Fruit fly (Drosophila melanogaster) whole organism, embryonic: ENCODE results near the gene Crg-1.

ENCODE experiments used
- ATbp ChIP-seq: fragments of 200-800 bp; sonication (Bioruptor generic); optimal IDR thresholded peaks from 2 replicates; lab custom pipeline; 2017; ENCODE audit warnings: missing biosample characterization, mild to moderate bottlenecking, missing genetic modification characterization, missing genetic modification reagents
- BEAF-32 ChIP-seq: fragments of 200-800 bp; sonication (Bioruptor generic); optimal IDR thresholded peaks from 3 replicates; lab custom pipeline; 2017; ENCODE audit warnings: missing biosample characterization, missing genetic modification characterization, mild to moderate bottlenecking, moderate library complexity, missing genetic modification reagents
- CG10147 ChIP-seq: fragments of 200-800 bp; sonication (Bioruptor generic); optimal IDR thresholded peaks from 2 replicates; lab custom pipeline; 2019; ENCODE audit warnings: missing biosample characterization, mild to moderate bottlenecking, missing genetic modification characterization, moderate library complexity
- CG1024 ChIP-seq: fragments of 200-800 bp; sonication (Bioruptor generic); IDR thresholded peaks from 2 replicates; pipeline ENCODE4 v1.3.6; 2022; ENCODE audit warnings: missing biosample characterization, missing genetic modification characterization
- CG10543 ChIP-seq: fragments of 200-800 bp; sonication (Bioruptor generic); optimal IDR thresholded peaks from 3 replicates; lab custom pipeline; 2017; ENCODE audit warnings: missing biosample characterization, mild to moderate bottlenecking, missing genetic modification characterization, moderate library complexity
- CG12769 ChIP-seq: fragments of 200-800 bp; sonication (Bioruptor generic); optimal IDR thresholded peaks from 2 replicates; lab custom pipeline; 2019; ENCODE audit warnings: missing biosample characterization, mild to moderate bottlenecking, missing genetic modification characterization, moderate library complexity
- CG12942 ChIP-seq: fragments of 200-800 bp; sonication (Bioruptor generic); optimal IDR thresholded peaks from 3 replicates; lab custom pipeline; 2016; ENCODE audit warnings: missing biosample characterization, missing genetic modification characterization
- CG15696 ChIP-seq: fragments of 200-800 bp; sonication (Bioruptor generic); optimal IDR thresholded peaks from 2 replicates; lab custom pipeline; 2019; ENCODE audit warnings: missing biosample characterization, mild to moderate bottlenecking, missing genetic modification characterization, moderate library complexity
- CG1647 ChIP-seq: fragments of 200-800 bp; sonication (Bioruptor generic); optimal IDR thresholded peaks from 3 replicates; lab custom pipeline; 2016; ENCODE audit warnings: missing biosample characterization, missing genetic modification characterization
- CG16863 ChIP-seq: fragments of 200-800 bp; sonication (Bioruptor generic); optimal IDR thresholded peaks from 3 replicates; lab custom pipeline; 2016; ENCODE audit warnings: missing biosample characterization, missing genetic modification characterization
- CG17361 ChIP-seq: fragments of 200-800 bp; sonication (Bioruptor generic); IDR thresholded peaks from 3 replicates; pipeline ENCODE4 v1.3.6; 2022; ENCODE audit warnings: missing biosample characterization, missing genetic modification characterization
- CG17568 ChIP-seq: fragments of 200-800 bp; sonication (Bioruptor generic); optimal IDR thresholded peaks from 2 replicates; lab custom pipeline; 2018; ENCODE audit warnings: missing biosample characterization, mild to moderate bottlenecking, missing genetic modification characterization, moderate library complexity
- CG17802 ChIP-seq: fragments of 200-800 bp; sonication (Bioruptor generic); optimal IDR thresholded peaks from 2 replicates; lab custom pipeline; 2018; ENCODE audit warnings: missing biosample characterization, mild to moderate bottlenecking, missing genetic modification characterization, moderate library complexity
- CG18262 ChIP-seq: fragments of 200-800 bp; optimal IDR thresholded peaks from 3 replicates; lab custom pipeline; 2019; ENCODE audit warnings: missing biosample characterization, mild to moderate bottlenecking, missing genetic modification characterization, moderate library complexity
- CG1832 ChIP-seq: fragments of 200-800 bp; sonication (Bioruptor generic); optimal IDR thresholded peaks from 2 replicates; lab custom pipeline; 2017; ENCODE audit warnings: missing biosample characterization, mild to moderate bottlenecking, missing genetic modification characterization, inconsistent platforms
- CG31441 ChIP-seq: fragments of 200-800 bp; sonication (Bioruptor generic); IDR thresholded peaks from 2 replicates; pipeline ENCODE4 v1.3.6; 2022; ENCODE audit warnings: missing biosample characterization, missing genetic modification characterization
- CG3407 ChIP-seq: fragments of 200-800 bp; sonication (Bioruptor generic); optimal IDR thresholded peaks from 2 replicates; lab custom pipeline; 2018; ENCODE audit warnings: missing biosample characterization, mild to moderate bottlenecking, missing genetic modification characterization
- CG34376 ChIP-seq: fragments of 200-800 bp; sonication (Bioruptor generic); optimal IDR thresholded peaks from 2 replicates; lab custom pipeline; 2018; ENCODE audit warnings: missing biosample characterization, mild to moderate bottlenecking, missing genetic modification characterization
- CG5953 ChIP-seq: fragments of 200-800 bp; sonication (Bioruptor generic); IDR thresholded peaks from 2 replicates; pipeline ENCODE4 v1.3.6; 2022; ENCODE audit warnings: missing biosample characterization, missing genetic modification characterization
- CG6272 ChIP-seq: fragments of 200-800 bp; sonication (Bioruptor generic); IDR thresholded peaks from 2 replicates; pipeline ENCODE4 v1.3.6; 2022; ENCODE audit warnings: missing biosample characterization, missing genetic modification characterization
- CG6683 ChIP-seq: fragments of 200-800 bp; sonication (Bioruptor generic); optimal IDR thresholded peaks from 2 replicates; lab custom pipeline; 2017; ENCODE audit warnings: missing biosample characterization, mild to moderate bottlenecking, missing genetic modification characterization, missing genetic modification reagents
- CG7963 ChIP-seq: fragments of 200-800 bp; sonication (Bioruptor generic); IDR thresholded peaks from 3 replicates; pipeline ENCODE4 v1.3.6; 2022; ENCODE audit warnings: missing biosample characterization, missing genetic modification characterization; ENCODE audit not compliant: partially characterized antibody
- CG8944 ChIP-seq: fragments of 200-800 bp; sonication (Bioruptor generic); optimal IDR thresholded peaks from 3 replicates; lab custom pipeline; 2016; ENCODE audit warnings: missing biosample characterization, missing genetic modification characterization
- CG9437 ChIP-seq: fragments of 200-800 bp; sonication (Bioruptor generic); optimal IDR thresholded peaks from 2 replicates; lab custom pipeline; 2018; ENCODE audit warnings: missing biosample characterization, mild to moderate bottlenecking, missing genetic modification characterization
- CG9609 ChIP-seq: fragments of 200-800 bp; sonication (Bioruptor generic); optimal IDR thresholded peaks from 3 replicates; lab custom pipeline; 2016; ENCODE audit warnings: missing biosample characterization, missing genetic modification characterization
- CG9932 ChIP-seq: fragments of 200-800 bp; sonication (Bioruptor generic); IDR thresholded peaks from 2 replicates; pipeline ENCODE4 v1.3.6; 2022; ENCODE audit warnings: missing biosample characterization, missing genetic modification characterization
- Dfd ChIP-seq, 2 experiments: fragments of >200 bp; optimal IDR thresholded peaks; 2 replicates each; lab custom pipeline; 2017; ENCODE audit warnings: missing biosample characterization in 2 of 2, missing genetic modification characterization in 2 of 2
- Drgx ChIP-seq: fragments of 200-800 bp; sonication (Bioruptor generic); IDR thresholded peaks from 2 replicates; pipeline ENCODE4 v1.3.6; 2022; ENCODE audit warnings: missing biosample characterization, missing genetic modification characterization
- Elba2 ChIP-seq: fragments of 200-800 bp; sonication (Bioruptor generic); optimal IDR thresholded peaks from 3 replicates; lab custom pipeline; 2016; ENCODE audit warnings: missing biosample characterization, missing genetic modification characterization
- Ets97D ChIP-seq: fragments of 200-800 bp; sonication (Bioruptor generic); optimal IDR thresholded peaks from 3 replicates; lab custom pipeline; 2016; ENCODE audit warnings: missing biosample characterization, missing genetic modification characterization
- HLHmδ ChIP-seq: fragments of 200-800 bp; sonication (Bioruptor generic); optimal IDR thresholded peaks from 2 replicates; lab custom pipeline; 2018; ENCODE audit warnings: missing biosample characterization, mild to moderate bottlenecking, missing genetic modification characterization, moderate library complexity
- Hand ChIP-seq: fragments of 200-800 bp; sonication (Bioruptor generic); optimal IDR thresholded peaks from 2 replicates; lab custom pipeline; 2017; ENCODE audit warnings: mild to moderate bottlenecking, missing biosample characterization, missing genetic modification reagents, missing genetic modification characterization
- Kr ChIP-seq: fragments of 200-800 bp; sonication (Bioruptor generic); optimal IDR thresholded peaks from 2 replicates; lab custom pipeline; 2017; ENCODE audit warnings: missing biosample characterization, mild to moderate bottlenecking, missing genetic modification characterization
- MBD-R2 ChIP-seq: fragments of 200-800 bp; sonication (Bioruptor generic); IDR thresholded peaks from 2 replicates; pipeline ENCODE4 v1.3.6; 2022; ENCODE audit warnings: missing biosample characterization, missing genetic modification characterization
- Opbp ChIP-seq: fragments of 200-800 bp; sonication (Bioruptor generic); IDR thresholded peaks from 3 replicates; pipeline ENCODE4 v1.3.6; 2022; ENCODE audit warnings: missing biosample characterization, missing genetic modification characterization; ENCODE audit not compliant: partially characterized antibody
- Ravus ChIP-seq: fragments of 200-800 bp; sonication (Bioruptor generic); IDR thresholded peaks from 2 replicates; pipeline ENCODE4 v1.3.6; 2022; ENCODE audit warnings: missing biosample characterization, missing genetic modification characterization
- Taf1 ChIP-seq: fragments of 200-800 bp; sonication (Bioruptor generic); IDR thresholded peaks from 2 replicates; pipeline ENCODE4 v1.3.6; 2022; ENCODE audit warnings: missing biosample characterization, missing genetic modification characterization
- al ChIP-seq: fragments of 200-800 bp; sonication (Bioruptor generic); IDR thresholded peaks from 2 replicates; pipeline ENCODE4 v1.3.6; 2022; ENCODE audit warnings: missing biosample characterization, missing genetic modification characterization
- az2 ChIP-seq: fragments of 200-800 bp; sonication (Bioruptor generic); optimal IDR thresholded peaks from 3 replicates; lab custom pipeline; 2016; ENCODE audit warnings: missing biosample characterization, missing genetic modification characterization
- br ChIP-seq: fragments of >200 bp; optimal IDR thresholded peaks from 2 replicates; lab custom pipeline; 2017
- corto ChIP-seq: fragments of 200-800 bp; sonication (Bioruptor generic); optimal IDR thresholded peaks from 2 replicates; lab custom pipeline; 2016; ENCODE audit warnings: missing biosample characterization, mild to moderate bottlenecking, missing genetic modification characterization, moderate library complexity
- croc ChIP-seq: fragments of 200-800 bp; sonication (Bioruptor generic); conservative IDR thresholded peaks from 3 replicates; pipeline ENCODE4 v1.3.6; 2022; ENCODE audit warnings: missing biosample characterization, missing genetic modification characterization
- crol ChIP-seq: fragments of 200-800 bp; sonication (Bioruptor generic); IDR thresholded peaks from 2 replicates; pipeline ENCODE4 v1.3.6; 2022; ENCODE audit warnings: missing biosample characterization, missing genetic modification characterization
- exex ChIP-seq: fragments of 200-800 bp; sonication (Bioruptor generic); optimal IDR thresholded peaks from 4 replicates; lab custom pipeline; 2018; ENCODE audit warnings: missing biosample characterization, mild to moderate bottlenecking, missing genetic modification characterization, moderate library complexity
- fd64A ChIP-seq: fragments of 200-800 bp; sonication (Bioruptor generic); optimal IDR thresholded peaks from 3 replicates; lab custom pipeline; 2018; ENCODE audit warnings: missing biosample characterization, mild to moderate bottlenecking, missing genetic modification characterization
- grn ChIP-seq: fragments of 200-800 bp; sonication (Bioruptor generic); optimal IDR thresholded peaks from 3 replicates; lab custom pipeline; 2017; ENCODE audit warnings: missing biosample characterization, missing genetic modification characterization
- klu ChIP-seq: fragments of 200-800 bp; sonication (Bioruptor generic); IDR thresholded peaks from 2 replicates; pipeline ENCODE4 v1.3.6; 2022; ENCODE audit warnings: missing biosample characterization, missing genetic modification characterization
- mld ChIP-seq: fragments of 200-800 bp; sonication (Bioruptor generic); IDR thresholded peaks from 3 replicates; pipeline ENCODE4 v1.3.6; 2022; ENCODE audit warnings: missing biosample characterization, missing genetic modification characterization; ENCODE audit not compliant: partially characterized antibody
- pros ChIP-seq: fragments of 200-800 bp; sonication (Bioruptor generic); optimal IDR thresholded peaks from 3 replicates; lab custom pipeline; 2019; ENCODE audit warnings: missing biosample characterization, mild to moderate bottlenecking, missing genetic modification characterization, moderate library complexity
- sens ChIP-seq: fragments of 200-800 bp; sonication (Bioruptor generic); peaks from one replicate; lab custom pipeline; 2016; ENCODE audit warnings: missing biosample characterization, missing genetic modification characterization
- unpg ChIP-seq: fragments of 200-800 bp; sonication (Bioruptor generic); optimal IDR thresholded peaks from 3 replicates; lab custom pipeline; 2018; ENCODE audit warnings: missing biosample characterization, mild to moderate bottlenecking, missing genetic modification characterization, moderate library complexity
- usp ChIP-seq: fragments of >200 bp; optimal IDR thresholded peaks from 2 replicates; lab custom pipeline; 2017; ENCODE audit warnings: missing biosample characterization, missing genetic modification characterization

Gene Crg-1

dm6 chrX:3838648-3839047, 45.6 kb downstream of the Crg-1 start (continued):
- TF ChIP-seq ATbp (GFP tag; lab: Kevin White, UChicago) (peak; percentile 77), fd64A (GFP tag; lab: Kevin White, UChicago) (peak; percentile 55), CG6683 (GFP tag; lab: Kevin White, UChicago) (peak; percentile 49), CG5953 (GFP tag; lab: Robert Waterston, UW) (peak; percentile 68), br (lab: Kevin White, UChicago) (no peak), CG12769 (peak; percentile 89), crol (GFP tag; lab: Robert Waterston, UW) (no peak), Taf1 (GFP tag; lab: Robert Waterston, UW) (peak; percentile 36; the same call in 1 of the 2 replicates), CG15696 (tag; lab: Kevin White, UChicago) (peak; percentile 74), CG9437 (GFP tag; lab: Kevin White, UChicago) (peak; percentile 53), al (GFP tag; lab: Robert Waterston, UW) (peak; percentile 74), CG7963 (GFP tag; lab: Robert Waterston, UW) (no peak), CG8944 (GFP tag; lab: Kevin White, UChicago) (peak; percentile 74), CG3407 (GFP tag; lab: Kevin White, UChicago) (peak; percentile 69), sens (GFP tag; lab: Kevin White, UChicago) (peak; percentile 96), usp (GFP tag; lab: Kevin White, UChicago) (no peak), az2 (GFP tag; lab: Kevin White, UChicago) (peak; percentile 78), BEAF-32 (no peak), CG17568 (GFP tag; lab: Kevin White, UChicago) (peak; percentile 73), klu (GFP tag; lab: Robert Waterston, UW) (peak; percentile 49; the same call in 1 of the 2 replicates), CG1024 (0 out of 2 replicates have a peak, but pooled peaks have one; percentile 25), CG6272 (GFP tag; lab: Robert Waterston, UW) (peak; percentile 70), CG12942 (GFP tag; lab: Kevin White, UChicago) (peak; percentile 40), CG9609 (peak; percentile 69), CG31441 (GFP tag; lab: Robert Waterston, UW) (peak; percentile 83), Hand (peak; percentile 40), CG1647 (GFP tag; lab: Kevin White, UChicago) (peak; percentile 71), CG9932 (peak; percentile 88), Ravus (GFP tag; lab: Robert Waterston, UW) (peak; percentile 6; the same call in 1 of the 2 replicates)
- TF ChIP-seq, all 482 proteins: peak for 390

dm6 chrX:3840962-3841361, 47.9 kb downstream of the Crg-1 start:
- no peak for TF ChIP-seq Kr (GFP tag; lab: Kevin White, UChicago)
- no peak for TF ChIP-seq mld
- TF ChIP-seq Drgx (GFP tag; lab: Robert Waterston, UW): peak; percentile 47; the same call in 1 of the 2 replicates
- peak; percentile 42 for TF ChIP-seq CG10147
- TF ChIP-seq exex: no peak
- no peak for TF ChIP-seq CG1832 (GFP tag; lab: Kevin White, UChicago)
- TF ChIP-seq unpg: no peak
- peak; percentile 20 for TF ChIP-seq CG10543 (GFP tag; lab: Kevin White, UChicago)
- TF ChIP-seq Opbp: no peak
- no peak for TF ChIP-seq HLHmδ (GFP tag; lab: Kevin White, UChicago)
- TF ChIP-seq pros: peak; percentile 92
- TF ChIP-seq CG17361 (GFP tag; lab: Robert Waterston, UW): no peak
- TF ChIP-seq CG16863 (GFP tag; lab: Kevin White, UChicago): no peak
- TF ChIP-seq MBD-R2: no peak
- peak; percentile 24 for TF ChIP-seq CG34376 (GFP tag; lab: Kevin White, UChicago)
- peak; percentile 15 for TF ChIP-seq corto (GFP tag; lab: Kevin White, UChicago)
- no peak for TF ChIP-seq croc (GFP tag; lab: Robert Waterston, UW)
- TF ChIP-seq Ets97D (GFP tag; lab: Kevin White, UChicago): no peak
- no peak for TF ChIP-seq CG18262 (tag; lab: Kevin White, UChicago)
- no peak for TF ChIP-seq Dfd (GFP tag; optimal IDR thresholded peaks at IDR 0.05; lab: Kevin White, UChicago)
- TF ChIP-seq Elba2 (GFP tag; lab: Kevin White, UChicago): no peak
- TF ChIP-seq CG17802 (tag; lab: Kevin White, UChicago): no peak
- peak; percentile 39 for TF ChIP-seq grn (GFP tag; lab: Kevin White, UChicago)
